Worm (Caenorhabditis elegans) whole organism, young adult: ENCODE data around the gene Y62F5A.10.

Source experiments
- B0261.1 ChIP-seq: sonication (generic microtip); optimal IDR thresholded peaks from 2 replicates; lab custom pipeline; 2016; ENCODE audit warnings: mild to moderate bottlenecking, missing genetic modification characterization, moderate library complexity, missing compliant biosample characterization
- C17E4.6 ChIP-seq: fragments of 200-800 bp; sonication (Bioruptor generic); IDR thresholded peaks from 2 replicates; pipeline ENCODE4 v1.3.6; 2022; ENCODE audit warnings: missing genetic modification reagents, missing genetic modification characterization, missing compliant biosample characterization
- F22D6.2 ChIP-seq: sonication (generic microtip); optimal IDR thresholded peaks from 2 replicates; lab custom pipeline; 2016; ENCODE audit warnings: mild to moderate bottlenecking, missing genetic modification characterization, missing compliant biosample characterization
- F37B4.10 ChIP-seq: fragments of 200-800 bp; sonication (Bioruptor generic); IDR thresholded peaks from 2 replicates; pipeline ENCODE4 v1.3.6; 2022; ENCODE audit warnings: missing genetic modification characterization, missing compliant biosample characterization
- F39B2.1 ChIP-seq: fragments of 200-800 bp; sonication (Bioruptor generic); IDR thresholded peaks from 2 replicates; pipeline ENCODE4 v1.3.6; 2022; ENCODE audit warnings: missing genetic modification reagents, missing genetic modification characterization, missing compliant biosample characterization
- F52B5.7 ChIP-seq: sonication (generic microtip); optimal IDR thresholded peaks from 2 replicates; lab custom pipeline; 2016; ENCODE audit warnings: mild to moderate bottlenecking, missing genetic modification characterization, missing compliant biosample characterization
- K12H6.12 ChIP-seq: fragments of 200-800 bp; sonication (Bioruptor generic); optimal IDR thresholded peaks from 2 replicates; lab custom pipeline; 2018; ENCODE audit warnings: mild to moderate bottlenecking, missing genetic modification characterization, missing compliant biosample characterization
- T07F8.4 ChIP-seq: sonication (generic microtip); optimal IDR thresholded peaks from 2 replicates; lab custom pipeline; 2016; ENCODE audit warnings: mild to moderate bottlenecking, missing genetic modification characterization, moderate library complexity, missing compliant biosample characterization
- Y53F4B.3 ChIP-seq: fragments of 200-800 bp; sonication (Bioruptor generic); IDR thresholded peaks from 2 replicates; pipeline ENCODE4 v1.3.6; 2022; ENCODE audit warnings: missing genetic modification reagents, missing genetic modification characterization, missing compliant biosample characterization
- Y56A3A.18 ChIP-seq: fragments of 200-800 bp; sonication (Bioruptor generic); IDR thresholded peaks from 2 replicates; pipeline ENCODE4 v1.3.6; 2022; ENCODE audit warnings: missing genetic modification reagents, missing genetic modification characterization, missing compliant biosample characterization
- ZK185.1 ChIP-seq: sonication (generic microtip); optimal IDR thresholded peaks from 2 replicates; lab custom pipeline; 2016; ENCODE audit warnings: mild to moderate bottlenecking, missing genetic modification characterization, missing compliant biosample characterization; ENCODE audit not compliant: poor library complexity, severe bottlenecking
- akir-1 ChIP-seq: fragments of 200-800 bp; sonication (Bioruptor generic); optimal IDR thresholded peaks from 2 replicates; lab custom pipeline; 2018; ENCODE audit warnings: mild to moderate bottlenecking, missing genetic modification characterization, moderate library complexity, missing compliant biosample characterization
- athp-1 ChIP-seq: sonication (generic microtip); optimal IDR thresholded peaks from 2 replicates; lab custom pipeline; 2017; ENCODE audit warnings: mild to moderate bottlenecking, missing genetic modification characterization, missing compliant biosample characterization
- attf-6 ChIP-seq: fragments of 200-800 bp; sonication (Bioruptor generic); IDR thresholded peaks from 2 replicates; pipeline ENCODE4 v1.3.6; 2022; ENCODE audit warnings: missing genetic modification reagents, missing genetic modification characterization, missing compliant biosample characterization
- ccch-3 ChIP-seq: fragments of 200-800 bp; sonication (Bioruptor generic); optimal IDR thresholded peaks from 2 replicates; lab custom pipeline; 2018; ENCODE audit warnings: mild to moderate bottlenecking, missing genetic modification characterization, missing compliant biosample characterization
- cebp-2 ChIP-seq: fragments of 200-800 bp; sonication (Bioruptor generic); IDR thresholded peaks from 2 replicates; pipeline ENCODE4 v1.3.6; 2022; ENCODE audit warnings: missing genetic modification characterization, missing compliant biosample characterization
- chd-7 ChIP-seq: sonication (generic microtip); optimal IDR thresholded peaks from 2 replicates; lab custom pipeline; 2016; ENCODE audit warnings: mild to moderate bottlenecking, missing genetic modification characterization, moderate library complexity, missing compliant biosample characterization
- die-1 ChIP-seq: sonication (generic microtip); optimal IDR thresholded peaks from 2 replicates; lab custom pipeline; 2016; ENCODE audit warnings: missing genotype, mild to moderate bottlenecking, missing genetic modification characterization, missing compliant biosample characterization
- dox-1 ChIP-seq: fragments of 200-800 bp; sonication (Bioruptor generic); IDR thresholded peaks from 2 replicates; pipeline ENCODE4 v1.3.6; 2022; ENCODE audit warnings: missing genetic modification reagents, missing genetic modification characterization, missing compliant biosample characterization
- efl-1 ChIP-seq: fragments of 150-350 bp; optimal IDR thresholded peaks from 2 replicates; lab custom pipeline; 2014; ENCODE audit warnings: missing biosample characterization, missing genetic modification reagents, missing genetic modification characterization
- egl-18 ChIP-seq: fragments of 200-800 bp; sonication (Bioruptor generic); IDR thresholded peaks from 2 replicates; pipeline ENCODE4 v1.3.6; 2022; ENCODE audit warnings: missing genetic modification reagents, missing genetic modification characterization, missing compliant biosample characterization
- gei-17 ChIP-seq: fragments of 200-800 bp; sonication (Bioruptor generic); optimal IDR thresholded peaks from 2 replicates; lab custom pipeline; 2018; ENCODE audit warnings: mild to moderate bottlenecking, missing genetic modification characterization, missing compliant biosample characterization
- hmg-1.2 ChIP-seq: fragments of 200-800 bp; sonication (Bioruptor generic); IDR thresholded peaks from 2 replicates; pipeline ENCODE4 v1.3.6; 2022; ENCODE audit warnings: missing genetic modification reagents, missing genetic modification characterization, missing compliant biosample characterization
- hrde-1 ChIP-seq: sonication (generic microtip); optimal IDR thresholded peaks from 2 replicates; lab custom pipeline; 2016; ENCODE audit warnings: missing genetic modification characterization, mild to moderate bottlenecking, missing compliant biosample characterization, moderate library complexity, missing genotype, missing genetic modification reagents, borderline replicate concordance
- let-526 ChIP-seq: fragments of 200-800 bp; sonication (Bioruptor generic); IDR thresholded peaks from 2 replicates; pipeline ENCODE4 v1.3.6; 2022; ENCODE audit warnings: missing genetic modification reagents, missing genetic modification characterization, missing compliant biosample characterization
- let-607 ChIP-seq, 2 experiments: fragments of 200-800 bp in 1 of 2; sonication (Bioruptor generic) in 1 of 2; sonication (generic microtip) in 1 of 2; optimal IDR thresholded peaks; 2 replicates each; lab custom pipeline; 2016 to 2018; ENCODE audit warnings: mild to moderate bottlenecking in 2 of 2, missing compliant biosample characterization in 2 of 2, missing genetic modification characterization in 2 of 2, moderate library complexity in 2 of 2, missing genotype in 1 of 2
- lin-26 ChIP-seq: fragments of 200-800 bp; sonication (Bioruptor generic); IDR thresholded peaks from 2 replicates; pipeline ENCODE4 v1.3.6; 2022; ENCODE audit warnings: missing genetic modification reagents, missing genetic modification characterization, missing compliant biosample characterization
- lin-35 ChIP-seq, 3 experiments: fragments of 150-350 bp in 2 of 3; sonication (generic microtip) in 1 of 3; optimal IDR thresholded peaks; 2 replicates each; lab custom pipeline; 2014 to 2018; ENCODE audit warnings: missing biosample characterization in 3 of 3, missing genetic modification characterization in 3 of 3, missing genetic modification reagents in 3 of 3
- lin-40 ChIP-seq: sonication (generic microtip); optimal IDR thresholded peaks from 2 replicates; lab custom pipeline; 2016; ENCODE audit warnings: missing genetic modification characterization, mild to moderate bottlenecking, missing compliant biosample characterization, missing genotype, missing genetic modification reagents
- lir-1 ChIP-seq: fragments of 200-800 bp; sonication (Bioruptor generic); conservative IDR thresholded peaks from 2 replicates; pipeline ENCODE4 v1.3.6; 2022; ENCODE audit warnings: missing genetic modification reagents, missing genetic modification characterization, missing compliant biosample characterization
- lsl-1 ChIP-seq: fragments of 200-800 bp; sonication (Bioruptor generic); optimal IDR thresholded peaks from 2 replicates; lab custom pipeline; 2018; ENCODE audit warnings: mild to moderate bottlenecking, missing genetic modification characterization, moderate library complexity, missing compliant biosample characterization
- madf-3 ChIP-seq: fragments of 200-800 bp; sonication (Bioruptor generic); IDR thresholded peaks from 2 replicates; pipeline ENCODE4 v1.3.6; 2022; ENCODE audit warnings: missing genetic modification reagents, missing genetic modification characterization, missing compliant biosample characterization
- nfyb-1 ChIP-seq: fragments of 200-800 bp; sonication (Bioruptor generic); IDR thresholded peaks from 2 replicates; pipeline ENCODE4 v1.3.6; 2022; ENCODE audit warnings: missing genetic modification reagents, missing genetic modification characterization, missing compliant biosample characterization
- nhr-80 ChIP-seq: sonication (generic microtip); optimal IDR thresholded peaks from 2 replicates; lab custom pipeline; 2016; ENCODE audit warnings: missing genetic modification characterization, missing compliant biosample characterization
- nhr-90 ChIP-seq: sonication (generic microtip); optimal IDR thresholded peaks from 2 replicates; lab custom pipeline; 2016; ENCODE audit warnings: missing genotype, mild to moderate bottlenecking, missing genetic modification characterization, missing compliant biosample characterization
- rcor-1 ChIP-seq: fragments of 200-800 bp; sonication (Bioruptor generic); IDR thresholded peaks from 2 replicates; pipeline ENCODE4 v1.3.6; 2022; ENCODE audit warnings: missing genetic modification reagents, missing genetic modification characterization, missing compliant biosample characterization
- snpc-3.4 ChIP-seq: sonication (generic microtip); optimal IDR thresholded peaks from 2 replicates; lab custom pipeline; 2017; ENCODE audit warnings: missing genetic modification characterization, mild to moderate bottlenecking, missing compliant biosample characterization, antibody characterized with exemption, moderate library complexity, missing genotype, missing genetic modification reagents
- somi-1 ChIP-seq: fragments of 200-800 bp; sonication (Bioruptor generic); optimal IDR thresholded peaks from 2 replicates; lab custom pipeline; 2018; ENCODE audit warnings: mild to moderate bottlenecking, missing genetic modification characterization, missing compliant biosample characterization
- tbp1 ChIP-seq: fragments of 200-800 bp; sonication (Bioruptor generic); optimal IDR thresholded peaks from 2 replicates; lab custom pipeline; 2018; ENCODE audit warnings: mild to moderate bottlenecking, missing genetic modification characterization, missing compliant biosample characterization
- tlf-1 ChIP-seq: fragments of 200-800 bp; sonication (Bioruptor generic); optimal IDR thresholded peaks from 2 replicates; lab custom pipeline; 2018; ENCODE audit warnings: mild to moderate bottlenecking, missing genetic modification characterization, missing compliant biosample characterization
- unc-130 ChIP-seq: sonication (generic microtip); optimal IDR thresholded peaks from 2 replicates; lab custom pipeline; 2016; ENCODE audit warnings: missing genetic modification reagents, missing genetic modification characterization, missing compliant biosample characterization
- zfh-2 ChIP-seq: fragments of 200-800 bp; sonication (Bioruptor generic); conservative IDR thresholded peaks from 2 replicates; pipeline ENCODE4 v1.3.6; 2022; ENCODE audit warnings: missing genetic modification reagents, missing genetic modification characterization, missing compliant biosample characterization
- zim-3 ChIP-seq: sonication (generic microtip); optimal IDR thresholded peaks from 2 replicates; lab custom pipeline; 2017; ENCODE audit warnings: mild to moderate bottlenecking, missing genetic modification characterization, moderate library complexity, missing compliant biosample characterization
- ztf-26 ChIP-seq: sonication (generic microtip); optimal IDR thresholded peaks from 2 replicates; lab custom pipeline; 2017; ENCODE audit warnings: missing genetic modification characterization, missing compliant biosample characterization
- ztf-28 ChIP-seq: fragments of 200-800 bp; sonication (Bioruptor generic); IDR thresholded peaks from 2 replicates; pipeline ENCODE4 v1.3.6; 2022; ENCODE audit warnings: missing genetic modification reagents, missing genetic modification characterization, missing compliant biosample characterization
- ztf-6 ChIP-seq: fragments of 200-800 bp; sonication (Bioruptor generic); IDR thresholded peaks from 2 replicates; pipeline ENCODE4 v1.3.6; 2022; ENCODE audit warnings: missing genetic modification reagents, missing genetic modification characterization, missing compliant biosample characterization

The Y62F5A.10 gene

DNA sequence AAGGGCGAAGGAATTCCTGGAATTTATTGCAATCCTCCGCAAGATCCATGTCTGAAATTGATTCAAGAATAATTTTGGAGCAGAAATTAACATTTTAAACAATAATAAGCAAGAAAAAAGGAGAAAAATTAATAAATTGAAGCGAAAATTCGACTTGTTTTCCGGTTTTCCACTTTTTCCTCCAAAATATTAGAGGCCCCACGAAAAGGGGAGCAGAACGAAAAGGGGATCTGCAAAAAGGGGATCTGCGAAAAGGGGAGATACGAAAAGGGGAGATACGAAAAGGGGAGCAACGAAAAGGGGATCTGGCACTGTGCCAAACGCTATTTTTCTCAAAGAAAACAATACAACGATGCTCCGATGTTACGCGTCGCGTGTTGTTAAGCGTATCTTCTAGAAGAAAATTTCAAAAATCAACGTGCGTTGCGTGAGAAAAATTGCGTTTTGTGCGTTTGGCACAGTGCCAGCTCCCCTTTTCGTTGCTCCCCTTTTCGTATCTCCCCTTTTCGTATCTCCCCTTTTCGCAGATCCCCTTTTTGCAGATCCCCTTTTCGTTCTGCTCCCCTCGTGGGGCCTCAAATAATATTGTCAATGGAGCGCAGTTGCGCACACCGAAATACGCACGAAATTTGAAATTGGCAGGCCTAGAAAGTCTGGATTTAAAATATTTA lies 13.2 kb downstream of the Y62F5A.10 start, which contains the start of gene Y62F5A.12 (continued):
- TF ChIP-seq zim-3 (tag; lab: Kevin White, UChicago) (peak; percentile 66), akir-1 (peak; percentile 82), snpc-3.4 (tag; lab: Kevin White, UChicago) (peak; percentile 58), F52B5.7 (tag; lab: Kevin White, UChicago) (peak; percentile 65), somi-1 (GFP tag; lab: Kevin White, UChicago) (peak; percentile 47), tbp1 (GFP tag; lab: Kevin White, UChicago) (peak; percentile 71), die-1 (tag; lab: Kevin White, UChicago) (peak; percentile 37), chd-7 (tag; lab: Kevin White, UChicago) (peak; percentile 63), lsl-1 (GFP tag; lab: Kevin White, UChicago) (peak; percentile 78), efl-1 (GFP tag; lab: Kevin White, UChicago) (peak; percentile 52), ztf-28 (GFP tag; lab: Robert Waterston, UW) (peak; percentile 98), ztf-26 (tag; lab: Kevin White, UChicago) (peak; percentile 68), hmg-1.2 (peak; percentile 81), egl-18 (GFP tag; lab: Robert Waterston, UW) (peak; percentile 86), rcor-1 (peak; percentile 94), madf-3 (GFP tag; lab: Robert Waterston, UW) (peak; percentile 93), T07F8.4 (tag; lab: Kevin White, UChicago) (peak; percentile 86), Y53F4B.3 (GFP tag; lab: Robert Waterston, UW) (peak; percentile 93), C17E4.6 (GFP tag; lab: Robert Waterston, UW) (peak; percentile 67), F22D6.2 (tag; lab: Kevin White, UChicago) (peak; percentile 54), attf-6 (peak; percentile 74), F37B4.10 (GFP tag; lab: Robert Waterston, UW) (peak; percentile 95), K12H6.12 (tag; lab: Kevin White, UChicago) (peak; percentile 87), lir-1 (GFP tag; lab: Robert Waterston, UW) (peak; percentile 92), ccch-3 (peak; percentile 31), Y56A3A.18 (GFP tag; lab: Robert Waterston, UW) (0 out of 2 replicates have a peak, but pooled peaks have one; percentile 67), nhr-90 (tag; lab: Kevin White, UChicago) (peak; percentile 14), hrde-1 (peak; percentile 1), nhr-80 (peak; percentile 61), athp-1 (peak; percentile 88), nfyb-1 (GFP tag; lab: Robert Waterston, UW) (peak; percentile 94), cebp-2 (GFP tag; lab: Robert Waterston, UW) (0 out of 2 replicates have a peak, but pooled peaks have one; percentile 67), lin-26 (peak; percentile 90), B0261.1 (tag; lab: Kevin White, UChicago) (peak; percentile 20), tlf-1 (GFP tag; lab: Kevin White, UChicago) (peak; percentile 68), let-607 (tag; optimal IDR thresholded peaks at IDR 0.05; lab: Kevin White, UChicago) (peak in 1 of 2 experiments; percentile 58), gei-17 (GFP tag; lab: Kevin White, UChicago) (peak; percentile 1), F39B2.1 (peak; percentile 34; the same call in 1 of the 2 replicates), let-526 (GFP tag; lab: Robert Waterston, UW) (peak; percentile 99), ZK185.1 (tag; lab: Kevin White, UChicago) (peak; percentile 71), zfh-2 (GFP tag; lab: Robert Waterston, UW) (peak; percentile 70; the same call in 1 of the 2 replicates), dox-1 (GFP tag; lab: Robert Waterston, UW) (peak; percentile 98), lin-35 (GFP tag; optimal IDR thresholded peaks at IDR 0.05; lab: Kevin White, UChicago) (peak in 1 of 3 experiments; percentile 84), unc-130 (GFP tag; lab: Kevin White, UChicago) (peak; percentile 88), lin-40 (peak; percentile 83), ztf-6 (peak; percentile 98)
